Worm (Caenorhabditis elegans) whole organism, L4/young adult: ENCODE measurements around the gene F42A8.1.

ENCODE experiments used
- W03F9.2 ChIP-seq: fragments of 150-350 bp; optimal IDR thresholded peaks from 2 replicates; lab custom pipeline; 2014; ENCODE audit warnings: missing biosample characterization, missing genetic modification characterization
- dao-5 ChIP-seq: sonication (generic microtip); optimal IDR thresholded peaks from 2 replicates; lab custom pipeline; 2016; ENCODE audit warnings: missing genotype, missing genetic modification characterization, moderate library complexity, missing compliant biosample characterization
- him-1 ChIP-seq: sonication (generic microtip); optimal IDR thresholded peaks from 2 replicates; lab custom pipeline; 2016; ENCODE audit warnings: missing genotype, missing genetic modification reagents, missing genetic modification characterization, missing compliant biosample characterization

ce11 chrII:9336651-9337050 lies 9.7 kb downstream of the F42A8.1 start:
- TF ChIP-seq W03F9.2 (no peak), him-1 (tag; lab: Kevin White, UChicago) (no peak), dao-5 (tag; lab: Kevin White, UChicago) (no peak)
